Worm (Caenorhabditis elegans) whole organism, L4 larva: ENCODE measurements around the gene ubxn-5.

Experiments
- ceh-32 ChIP-seq: sonication (generic microtip); optimal IDR thresholded peaks from 2 replicates; lab custom pipeline; 2016; ENCODE audit warnings: mild to moderate bottlenecking, missing genetic modification characterization, missing compliant biosample characterization; ENCODE audit not compliant: poor library complexity
- mdl-1 ChIP-seq, 2 experiments: fragments of 150-350 bp in 1 of 2; sonication (generic microtip) in 1 of 2; optimal IDR thresholded peaks; 2 replicates each; lab custom pipeline; 2014 to 2017; ENCODE audit warnings: missing biosample characterization in 2 of 2, missing genetic modification characterization in 2 of 2

ce11 chrII:10222577-10222976 is 11.7 kb downstream of the ubxn-5 start, which contains the start of gene plc-3:
- TF ChIP-seq ceh-32 (tag; lab: Kevin White, UChicago) (no peak), mdl-1 (tag; optimal IDR thresholded peaks at IDR 0.05; lab: Kevin White, UChicago) (no peak)
